Fruit fly (Drosophila melanogaster) Kc167 (cell line): ENCODE measurements around the gene CG18528.

ENCODE experiments used
- Myc ChIP-seq: fragments of >200 bp; optimal IDR thresholded peaks from 2 replicates; lab custom pipeline; 2017; ENCODE audit warnings: missing external identifiers
- Sin3A ChIP-seq: fragments of >200 bp; optimal IDR thresholded peaks from 2 replicates; lab custom pipeline; 2018; ENCODE audit warnings: missing external identifiers
- h ChIP-seq: fragments of >200 bp; optimal IDR thresholded peaks from 3 replicates; lab custom pipeline; 2018; ENCODE audit warnings: missing external identifiers
- insv ChIP-seq: fragments of >200 bp; optimal IDR thresholded peaks from 3 replicates; lab custom pipeline; 2018; ENCODE audit warnings: missing external identifiers
- psq ChIP-seq: fragments of >200 bp; optimal IDR thresholded peaks from 2 replicates; lab custom pipeline; 2017; ENCODE audit warnings: missing external identifiers
- ttk ChIP-seq: sonication (Bioruptor generic); optimal IDR thresholded peaks from 2 replicates; lab custom pipeline; 2017; ENCODE audit warnings: missing external identifiers

Gene CG18528

dm6 chr3R:24319632-24320341 lies 40.2 kb downstream of the CG18528 start:
- TF ChIP-seq insv (lab: Kevin White, UChicago) (no peak), psq (no peak), Sin3A (lab: Kevin White, UChicago) (no peak), h (no peak), Myc (lab: Kevin White, UChicago) (no peak), ttk (lab: Kevin White, UChicago) (no peak)

- TF ChIP-seq Myc (lab: Kevin White, UChicago) = no peak
- no peak for TF ChIP-seq h
- TF ChIP-seq Sin3A (lab: Kevin White, UChicago) = no peak
- TF ChIP-seq psq = no peak
- no peak for TF ChIP-seq insv (lab: Kevin White, UChicago)
- no peak for TF ChIP-seq ttk (lab: Kevin White, UChicago)
These were observed 40.9 kb downstream of the CG18528 start for dm6 chr3R:24319083-24319381.

dm6 chr3R:24318217-24319082 lies 41.5 kb downstream of the CG18528 start, which contains the start of the genes Nab2 and BRWD3:
Gene Nab2 (minus strand): TSS chr3R:24318419.
Gene BRWD3 (plus strand): TSS chr3R:24319000.
- TF ChIP-seq h = no peak
- TF ChIP-seq insv (lab: Kevin White, UChicago) = no peak
- TF ChIP-seq ttk (lab: Kevin White, UChicago) = no peak
- no peak for TF ChIP-seq Sin3A (lab: Kevin White, UChicago)
- TF ChIP-seq Myc (lab: Kevin White, UChicago) = no peak
- TF ChIP-seq psq = no peak
